Fruit fly (Drosophila melanogaster): ENCODE data around the gene AIMP2.
A peak's percentile ranks its signal among the peaks of the same experiment; 100 is the strongest.

Gene AIMP2

DNA sequence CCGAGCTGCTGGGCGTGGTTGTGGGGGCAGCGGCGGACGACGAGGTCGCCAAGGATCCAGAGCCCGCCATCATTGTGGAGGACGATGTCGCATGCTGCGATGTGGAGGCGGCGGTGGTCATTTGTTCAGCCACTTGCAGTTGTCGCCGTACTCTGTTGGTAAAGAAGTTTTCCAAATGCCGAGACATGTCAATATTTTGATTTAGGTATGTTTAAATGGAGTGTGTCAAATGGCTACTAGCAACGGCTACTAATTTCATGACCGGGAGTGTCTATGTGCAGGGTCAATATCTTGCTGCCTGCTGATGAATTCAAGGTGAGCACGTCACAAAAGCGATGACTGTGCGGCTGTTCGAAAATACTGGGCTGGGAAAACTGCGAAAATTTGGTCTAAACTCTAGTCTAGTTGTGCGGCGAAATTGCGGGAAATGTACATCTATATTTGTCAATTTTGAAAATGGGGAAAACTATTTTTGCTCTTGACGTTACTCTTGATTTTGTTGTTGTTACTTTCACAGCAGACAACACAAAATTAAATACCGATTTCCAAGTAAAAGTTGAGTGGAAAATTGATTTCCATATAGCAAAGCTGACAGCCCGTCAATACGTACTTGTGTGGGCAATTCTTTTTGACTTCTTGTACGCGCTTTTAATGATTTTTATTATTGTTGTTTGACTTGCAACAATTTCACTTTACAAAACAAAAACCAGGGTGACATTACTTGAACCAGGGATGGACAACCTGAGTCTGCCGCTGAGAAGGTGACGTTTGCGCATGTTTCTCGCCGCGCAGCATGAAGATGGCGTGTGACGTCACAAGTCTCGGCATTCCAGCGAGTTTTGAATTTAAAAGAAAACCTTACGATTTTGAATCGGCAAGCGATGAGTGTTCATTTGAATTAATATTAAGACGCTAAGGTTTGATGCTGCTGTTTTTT, 4.3 kb downstream of the AIMP2 start, which contains the start of gene CG7656 (continued):
- no peak for TF ChIP-seq lola (GFP tag; optimal IDR thresholded peaks at IDR 0.05)

DNA sequence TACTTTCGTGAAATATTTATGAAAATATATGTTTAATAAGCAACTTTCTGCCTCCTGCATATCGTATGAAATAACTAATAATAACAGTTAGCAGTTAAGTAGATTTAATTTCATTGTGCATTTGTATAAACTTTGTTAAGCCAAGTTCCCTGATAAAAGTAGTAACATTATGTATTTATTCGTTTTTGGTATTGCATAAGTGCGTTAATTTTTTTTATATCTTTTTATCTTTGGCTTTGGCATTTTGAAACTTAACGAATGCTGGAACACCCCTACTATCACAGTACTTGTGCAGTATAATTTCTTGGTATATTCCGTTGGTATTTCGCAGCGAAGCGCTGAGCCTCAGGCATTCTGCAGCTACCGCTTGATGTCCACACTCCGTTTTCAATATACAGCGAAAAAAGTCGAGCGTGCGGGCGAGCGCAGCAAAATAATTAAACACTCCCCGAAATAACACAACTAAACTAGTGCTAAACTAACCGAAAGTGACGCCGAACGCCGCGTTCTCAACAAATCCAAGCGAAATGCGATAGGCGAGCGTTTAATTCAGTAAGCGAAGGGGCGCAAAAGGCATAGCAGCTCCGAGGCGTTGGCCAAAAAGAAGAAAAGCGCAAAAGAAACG, 5.2 kb downstream of the AIMP2 start, which contains the start of gene RhoGAP71E:
Gene RhoGAP71E, plus strand, starts transcription at position 347 of the 625 bp plus-strand sequence.
- TF ChIP-seq CG9705 (GFP tag; optimal IDR thresholded peaks at IDR 0.05) (no peak), woc (GFP tag; optimal IDR thresholded peaks at IDR 0.05) (peak; percentile 5), jim (GFP tag; optimal IDR thresholded peaks at IDR 0.05) (no peak), Hr83 (GFP tag; optimal IDR thresholded peaks at IDR 0.05; ENCODE audit: poor library complexity, severe bottlenecking) (peak; percentile 44), HLH106 (tag; optimal IDR thresholded peaks at IDR 0.05) (peak; percentile 55), Hnf4 (GFP tag; optimal IDR thresholded peaks at IDR 0.05) (peak; percentile 23), foxo (GFP tag; optimal IDR thresholded peaks at IDR 0.05) (peak in 1 of 2 experiments; percentile 44), Rel (GFP tag; optimal IDR thresholded peaks at IDR 0.05) (no peak), Rel (tag; optimal IDR thresholded peaks at IDR 0.05) (peak; percentile 50), OdsH (GFP tag; optimal IDR thresholded peaks at IDR 0.05) (peak; percentile 36), Hr78 (GFP tag; optimal IDR thresholded peaks at IDR 0.05) (no peak), rgr (GFP tag; optimal IDR thresholded peaks at IDR 0.05) (peak; percentile 57), Sp1 (GFP tag; optimal IDR thresholded peaks at IDR 0.05) (peak; percentile 57), Abd-B (GFP tag; optimal IDR thresholded peaks at IDR 0.05) (no peak), h (GFP tag; optimal IDR thresholded peaks at IDR 0.05) (peak; percentile 19), psq (GFP tag; optimal IDR thresholded peaks at IDR 0.05) (peak; percentile 97), dl (GFP tag; optimal IDR thresholded peaks at IDR 0.05; ENCODE audit: insufficient read depth in 1 of 2, partially characterized antibody in 2 of 2) (no peak), br (GFP tag; optimal IDR thresholded peaks at IDR 0.05) (peak; percentile 44)

DNA sequence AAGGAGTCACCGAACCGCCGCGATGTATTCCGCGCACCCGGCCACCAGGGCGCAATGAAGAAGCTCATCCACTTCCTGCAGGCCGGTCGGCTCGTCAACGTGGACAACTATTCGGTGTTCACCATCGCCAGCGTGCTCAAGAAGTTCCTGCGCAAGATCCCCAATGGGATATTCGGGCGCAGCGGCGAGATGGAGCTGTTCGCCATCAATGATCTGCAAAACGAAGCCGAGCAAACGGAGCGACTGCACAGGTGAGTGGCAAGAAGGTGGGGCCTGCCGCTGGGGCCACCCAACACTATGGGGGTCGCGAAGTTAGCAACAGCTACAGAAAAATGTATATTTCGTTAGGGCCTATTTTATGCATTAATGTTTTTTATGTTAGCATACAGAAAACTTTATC, 6.3 kb downstream of the AIMP2 start:
- TF ChIP-seq rgr (GFP tag; optimal IDR thresholded peaks at IDR 0.05): no peak
- no peak for TF ChIP-seq Hnf4 (GFP tag; optimal IDR thresholded peaks at IDR 0.05)
- no peak for TF ChIP-seq woc (GFP tag; optimal IDR thresholded peaks at IDR 0.05)
- no peak for TF ChIP-seq Sp1 (GFP tag; optimal IDR thresholded peaks at IDR 0.05)
- TF ChIP-seq br (GFP tag; optimal IDR thresholded peaks at IDR 0.05): no peak
- no peak for TF ChIP-seq Abd-B (GFP tag; optimal IDR thresholded peaks at IDR 0.05)

DNA sequence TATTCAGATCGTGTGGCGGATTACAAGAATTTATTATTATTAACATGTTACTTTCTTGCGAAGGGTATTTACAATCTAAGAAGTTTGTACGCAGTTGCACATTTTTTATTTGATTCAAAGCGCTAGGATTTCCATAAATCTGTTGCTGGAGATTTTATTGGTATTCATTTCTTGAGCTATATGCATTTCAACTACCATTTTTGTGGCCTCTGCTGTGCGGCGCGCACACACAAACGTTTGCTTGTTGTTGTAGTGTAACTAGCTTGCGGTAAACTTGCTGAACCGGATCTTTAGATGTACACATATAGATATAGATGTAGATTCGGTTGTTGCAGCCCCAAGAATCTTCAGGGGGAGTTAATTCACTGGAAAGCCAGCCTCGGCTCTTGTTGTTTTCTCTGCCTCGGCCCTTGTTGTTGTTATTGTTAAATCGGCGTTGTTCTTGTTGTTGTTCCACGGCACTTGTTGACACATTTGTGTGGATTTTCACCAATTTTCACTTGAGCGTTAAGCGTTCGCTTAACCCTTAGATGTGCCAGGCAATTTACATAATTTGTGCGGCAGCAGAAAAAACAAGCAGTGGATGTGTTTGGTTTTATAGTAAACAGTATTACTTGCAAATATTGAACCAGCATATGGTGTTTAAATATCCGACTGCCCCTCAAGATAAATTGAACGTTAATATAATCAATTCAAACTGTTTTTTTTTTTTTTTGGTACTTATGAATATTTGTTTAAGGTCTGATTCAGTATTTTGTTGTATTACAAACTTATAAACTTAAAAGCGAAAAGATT, 7.6 kb downstream of the AIMP2 start:
- TF ChIP-seq brk (GFP tag; optimal IDR thresholded peaks at IDR 0.05): no peak

DNA sequence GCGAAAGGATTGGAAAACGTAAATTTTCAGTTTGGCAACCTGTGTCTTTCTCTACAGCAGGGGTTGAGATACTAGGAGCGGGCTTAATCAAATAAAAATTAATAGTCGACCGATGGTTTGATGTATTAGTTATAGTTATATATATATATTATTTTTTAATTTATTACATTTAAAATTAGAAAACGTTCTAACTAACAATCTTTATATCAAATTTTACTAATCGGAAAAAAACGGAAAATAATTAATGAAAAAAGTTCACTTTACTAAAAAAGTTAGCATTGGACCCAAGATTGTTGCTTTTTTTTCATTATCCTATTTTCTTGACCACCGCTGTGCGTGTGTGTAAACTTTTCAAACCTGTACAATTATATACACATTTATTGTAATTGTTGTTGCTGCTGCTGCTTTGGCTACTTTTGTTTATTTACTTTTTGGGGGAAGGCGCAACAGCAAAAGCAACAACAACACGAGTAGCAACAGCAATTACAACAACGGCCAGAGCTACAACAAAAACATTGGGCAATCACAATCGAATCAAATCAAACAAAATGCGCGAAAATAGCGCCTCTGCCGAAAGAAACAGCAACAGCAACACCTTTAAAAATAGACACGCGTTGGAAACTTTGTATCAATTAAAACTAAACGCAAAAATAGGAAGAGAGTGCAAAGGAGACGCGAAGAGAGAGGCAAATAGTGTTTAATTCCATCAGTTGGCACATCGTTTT, 9.3 kb downstream of the AIMP2 start:
- peak; percentile 19 for TF ChIP-seq HLH106 (tag; optimal IDR thresholded peaks at IDR 0.05)
- TF ChIP-seq Vsx2 (GFP tag; optimal IDR thresholded peaks at IDR 0.05; ENCODE audit: partially characterized antibody): no peak

DNA sequence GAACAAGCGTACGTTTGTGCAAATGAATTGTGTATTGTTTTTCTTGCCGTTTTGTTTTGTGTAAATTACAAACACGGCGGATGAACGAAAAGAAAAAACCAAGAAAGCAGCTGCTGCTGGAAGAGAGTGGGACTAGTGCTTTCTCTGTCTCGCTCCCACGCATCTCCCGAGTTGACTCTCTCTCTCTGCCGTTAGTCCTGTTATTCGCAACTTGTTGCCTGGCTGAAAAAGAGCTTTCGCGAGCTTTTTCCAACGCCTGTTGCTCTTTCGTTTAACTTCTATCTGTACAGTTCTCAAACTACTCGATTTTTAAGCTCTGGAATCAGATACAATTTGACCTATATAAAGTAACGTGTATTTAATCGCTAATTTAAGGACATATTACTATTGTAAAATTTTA, 10.0 kb downstream of the AIMP2 start:
- no peak for TF ChIP-seq tai (GFP tag; optimal IDR thresholded peaks at IDR 0.05)
- no peak for TF ChIP-seq rgr (GFP tag; optimal IDR thresholded peaks at IDR 0.05)
